Fruit fly (Drosophila melanogaster): Measurements from ENCODE around the gene CG17159.

The CG17159 gene

dm6 chrX:23096818-23097129 is 4.3 kb upstream of the CG17159 start (continued):
- TF ChIP-seq CoRest (tag; optimal IDR thresholded peaks at IDR 0.05): peak; percentile 3
- peak; percentile 13 for TF ChIP-seq Ssrp (tag; optimal IDR thresholded peaks at IDR 0.05)
- TF ChIP-seq nmo (GFP tag; optimal IDR thresholded peaks at IDR 0.05): no peak
- TF ChIP-seq CG6689 (GFP tag; IDR thresholded peaks at IDR 0.05): 0 out of 2 replicates have a peak, but pooled peaks have one; percentile 7

- TF ChIP-seq en (GFP tag; optimal IDR thresholded peaks at IDR 0.05): no peak
- peak; percentile 18 for TF ChIP-seq ATbp (GFP tag; optimal IDR thresholded peaks at IDR 0.05)
- no peak for TF ChIP-seq CG12071 (GFP tag; optimal IDR thresholded peaks at IDR 0.05)
- 0 out of 2 replicates have a peak, but pooled peaks have one; percentile 11 for TF ChIP-seq E2f2 (GFP tag; IDR thresholded peaks at IDR 0.05)
- no peak for TF ChIP-seq CG11504 (tag; optimal IDR thresholded peaks at IDR 0.05)
- peak in 1 of 2 experiments; percentile 37 for TF ChIP-seq crp (GFP tag; optimal IDR thresholded peaks at IDR 0.05)
- no peak for TF ChIP-seq CG18476 (GFP tag; optimal IDR thresholded peaks at IDR 0.05)
- peak; percentile 15 for TF ChIP-seq kni (GFP tag; optimal IDR thresholded peaks at IDR 0.05)
- TF ChIP-seq esg (GFP tag; conservative IDR thresholded peaks at IDR 0.05): no peak
- peak; percentile 10 for TF ChIP-seq stwl (tag; optimal IDR thresholded peaks at IDR 0.05)
- TF ChIP-seq wek (GFP tag; optimal IDR thresholded peaks at IDR 0.05): peak; percentile 29
- 0 out of 2 replicates have a peak, but pooled peaks have one; percentile 14 for TF ChIP-seq amos (GFP tag; IDR thresholded peaks at IDR 0.05; ENCODE audit: partially characterized antibody)
- TF ChIP-seq Pdp1 (GFP tag; optimal IDR thresholded peaks at IDR 0.05): peak in 1 of 2 experiments; percentile 45
- TF ChIP-seq CG1603 (tag; optimal IDR thresholded peaks at IDR 0.05): peak; percentile 24
- no peak for TF ChIP-seq CG12236 (GFP tag; optimal IDR thresholded peaks at IDR 0.05)
- TF ChIP-seq Sry-δ (GFP tag; optimal IDR thresholded peaks at IDR 0.05): peak; percentile 31
- peak; percentile 33 for TF ChIP-seq ssp (GFP tag; IDR thresholded peaks at IDR 0.05)
- TF ChIP-seq Myb (GFP tag; optimal IDR thresholded peaks at IDR 0.05): peak; percentile 5
- TF ChIP-seq CG17802 (tag; optimal IDR thresholded peaks at IDR 0.05): peak; percentile 3
- TF ChIP-seq CG34422 (GFP tag; IDR thresholded peaks at IDR 0.05): 0 out of 3 replicates have a peak, but pooled peaks have one; percentile 11
- TF ChIP-seq Optix (GFP tag; IDR thresholded peaks at IDR 0.05): no peak
- TF ChIP-seq grn (GFP tag; optimal IDR thresholded peaks at IDR 0.05): no peak
- peak; percentile 43; the same call in 1 of the 2 replicates for TF ChIP-seq Dref (GFP tag; IDR thresholded peaks at IDR 0.05)
- 0 out of 3 replicates have a peak, but pooled peaks have one; percentile 12 for TF ChIP-seq CG16813 (GFP tag; IDR thresholded peaks at IDR 0.05; ENCODE audit: partially characterized antibody)
- TF ChIP-seq cg (GFP tag; optimal IDR thresholded peaks at IDR 0.05): peak; percentile 64
- peak; percentile 67 for TF ChIP-seq MESR4 (GFP tag; optimal IDR thresholded peaks at IDR 0.05)
- TF ChIP-seq gfzf (GFP tag; optimal IDR thresholded peaks at IDR 0.05): peak; percentile 58
- TF ChIP-seq sens (GFP tag): peak; percentile 46
- peak; percentile 60; the same call in 1 of the 3 replicates for TF ChIP-seq CG2199 (GFP tag; IDR thresholded peaks at IDR 0.05)
- 0 out of 2 replicates have a peak, but pooled peaks have one; percentile 14 for TF ChIP-seq Scr (GFP tag; IDR thresholded peaks at IDR 0.05; ENCODE audit: partially characterized antibody)
- TF ChIP-seq CG15073 (GFP tag; optimal IDR thresholded peaks at IDR 0.05): no peak
- TF ChIP-seq sd (tag; optimal IDR thresholded peaks at IDR 0.05): peak; percentile 37
- TF ChIP-seq eve (GFP tag; optimal IDR thresholded peaks at IDR 0.05): peak in 1 of 2 experiments; percentile 38
- peak; percentile 41 for TF ChIP-seq row (GFP tag; IDR thresholded peaks at IDR 0.05)
- TF ChIP-seq CG30020 (tag; optimal IDR thresholded peaks at IDR 0.05): peak; percentile 54
- peak; percentile 12 for TF ChIP-seq CG8924 (tag; optimal IDR thresholded peaks at IDR 0.05)
- peak; percentile 23 for TF ChIP-seq BEAF-32 (GFP tag; optimal IDR thresholded peaks at IDR 0.05)
- TF ChIP-seq CG2678 (tag; optimal IDR thresholded peaks at IDR 0.05): no peak
- no peak for TF ChIP-seq Deaf1 (tag; optimal IDR thresholded peaks at IDR 0.05)
- TF ChIP-seq CG9797 (GFP tag; optimal IDR thresholded peaks at IDR 0.05): peak; percentile 16
- TF ChIP-seq pzg (GFP tag; optimal IDR thresholded peaks at IDR 0.05): peak; percentile 30
Measured at dm6 chrX:23096117-23096817, 3.8 kb upstream of the CG17159 start, which contains the start of gene CG17162. Gene CG17162 (minus strand): TSS chrX:23096735.
